Fruit fly (Drosophila melanogaster): Measurements from ENCODE around the gene eIF3a.
A peak's percentile ranks its signal among the peaks of the same experiment; 100 is the strongest.

eIF3a gene

DNA sequence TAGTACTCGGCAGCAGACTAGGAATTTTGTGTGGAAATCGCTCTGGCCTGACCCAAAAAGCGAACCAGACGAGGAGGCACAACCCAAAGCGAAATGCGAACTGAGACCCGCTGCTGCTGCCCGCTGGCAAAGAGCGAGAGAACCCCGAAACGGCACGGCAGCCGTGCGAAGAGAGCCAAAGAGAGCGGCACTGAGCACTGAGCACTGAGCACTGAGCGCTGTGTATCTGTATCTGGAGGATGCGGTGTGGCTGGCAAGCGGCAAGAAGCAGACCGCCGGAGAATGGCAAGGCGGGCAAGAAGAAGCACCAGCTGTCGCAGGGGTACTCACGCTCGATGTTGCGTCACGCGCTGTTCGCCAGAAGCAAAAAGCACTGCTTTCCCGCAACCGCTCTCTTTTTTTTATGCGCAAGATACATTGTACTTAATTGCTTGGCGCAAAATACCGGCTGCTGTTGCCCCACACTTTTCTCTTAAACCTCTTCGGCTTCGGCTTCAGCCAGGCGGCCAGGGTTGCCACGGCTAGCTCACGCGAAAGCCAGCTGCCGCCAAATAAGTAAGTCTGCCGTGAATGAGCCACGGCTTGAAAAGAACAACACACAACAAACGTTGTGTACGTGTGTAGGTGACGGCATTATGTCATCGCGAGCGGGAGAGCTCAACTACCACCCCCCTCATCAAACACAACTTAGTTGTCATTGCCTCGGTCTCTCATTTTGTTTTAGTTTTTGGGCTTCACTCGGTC is 19.7 kb upstream of the eIF3a start (continued):
- TF ChIP-seq gfzf (GFP tag; optimal IDR thresholded peaks at IDR 0.05), result peak; percentile 2
- TF ChIP-seq CG7745 (tag; optimal IDR thresholded peaks at IDR 0.05), result no peak
- TF ChIP-seq Dp (GFP tag; optimal IDR thresholded peaks at IDR 0.05), result peak; percentile 4
- peak; percentile 1 for TF ChIP-seq Hey (tag; optimal IDR thresholded peaks at IDR 0.05)
- TF ChIP-seq amos (GFP tag; IDR thresholded peaks at IDR 0.05; ENCODE audit: partially characterized antibody), result 0 out of 2 replicates have a peak, but pooled peaks have one; percentile 35
- peak; percentile 26 for TF ChIP-seq pfk (GFP tag; optimal IDR thresholded peaks at IDR 0.05)
- TF ChIP-seq CG17912 (GFP tag; optimal IDR thresholded peaks at IDR 0.05), result no peak
- TF ChIP-seq Dad (GFP tag; optimal IDR thresholded peaks at IDR 0.05), result peak; percentile 37
- no peak for TF ChIP-seq D19A (tag; optimal IDR thresholded peaks at IDR 0.05)
- peak; percentile 16 for TF ChIP-seq Mad (GFP tag; optimal IDR thresholded peaks at IDR 0.05)
- TF ChIP-seq CG8765 (GFP tag; IDR thresholded peaks at IDR 0.05), result peak; percentile 36; the same call in 1 of the 2 replicates
- 0 out of 3 replicates have a peak, but pooled peaks have one; percentile 32 for TF ChIP-seq Doc3 (GFP tag; IDR thresholded peaks at IDR 0.05; ENCODE audit: partially characterized antibody)
- TF ChIP-seq ara (GFP tag; IDR thresholded peaks at IDR 0.05), result peak; percentile 41; the same call in 1 of the 2 replicates
- TF ChIP-seq HmgZ (tag; optimal IDR thresholded peaks at IDR 0.05), result peak; percentile 41
- peak; percentile 1 for TF ChIP-seq disco-r (GFP tag; optimal IDR thresholded peaks at IDR 0.05)
- peak; percentile 36; the same call in 1 of the 3 replicates for TF ChIP-seq CG6791 (GFP tag; IDR thresholded peaks at IDR 0.05; ENCODE audit: partially characterized antibody)
- TF ChIP-seq CG15479 (GFP tag; optimal IDR thresholded peaks at IDR 0.05), result peak; percentile 92
- TF ChIP-seq CG12659 (GFP tag; optimal IDR thresholded peaks at IDR 0.05), result peak; percentile 41
- peak; percentile 22; the same call in 1 of the 2 replicates for TF ChIP-seq tna (GFP tag; IDR thresholded peaks at IDR 0.05; ENCODE audit: partially characterized antibody)
- TF ChIP-seq E2f2 (GFP tag; IDR thresholded peaks at IDR 0.05), result 0 out of 2 replicates have a peak, but pooled peaks have one; percentile 25
- TF ChIP-seq bowl (GFP tag; IDR thresholded peaks at IDR 0.05), result 0 out of 2 replicates have a peak, but pooled peaks have one; percentile 46
- peak; percentile 33 for TF ChIP-seq CG2116 (GFP tag; optimal IDR thresholded peaks at IDR 0.05)
- TF ChIP-seq CG6254 (GFP tag; optimal IDR thresholded peaks at IDR 0.05), result no peak
- peak; percentile 60 for TF ChIP-seq CG13894 (tag; optimal IDR thresholded peaks at IDR 0.05)
- peak in 1 of 2 experiments; percentile 100 for TF ChIP-seq Pdp1 (GFP tag; optimal IDR thresholded peaks at IDR 0.05)
- TF ChIP-seq gce (GFP tag; IDR thresholded peaks at IDR 0.05), result peak; percentile 43; the same call in 1 of the 3 replicates
- TF ChIP-seq CG17385 (GFP tag; optimal IDR thresholded peaks at IDR 0.05), result peak; percentile 100
- peak; percentile 1 for TF ChIP-seq CHES-1-like (GFP tag; optimal IDR thresholded peaks at IDR 0.05)
- peak; percentile 49 for TF ChIP-seq Ets97D (GFP tag; optimal IDR thresholded peaks at IDR 0.05)
- peak; percentile 33; the same call in 1 of the 2 replicates for TF ChIP-seq ranshi (GFP tag; IDR thresholded peaks at IDR 0.05)
- peak; percentile 47; the same call in 1 of the 2 replicates for TF ChIP-seq Bgb (GFP tag; IDR thresholded peaks at IDR 0.05; ENCODE audit: partially characterized antibody)
- peak; percentile 91 for TF ChIP-seq YL-1 (GFP tag; optimal IDR thresholded peaks at IDR 0.05)
- no peak for TF ChIP-seq tap (tag; optimal IDR thresholded peaks at IDR 0.05)
- 0 out of 2 replicates have a peak, but pooled peaks have one; percentile 28 for TF ChIP-seq cas (GFP tag; IDR thresholded peaks at IDR 0.05)
- peak; percentile 15 for TF ChIP-seq cwo (GFP tag; optimal IDR thresholded peaks at IDR 0.05)
- no peak for TF ChIP-seq CG7271 (tag; optimal IDR thresholded peaks at IDR 0.05)
- TF ChIP-seq CG32767 (GFP tag; IDR thresholded peaks at IDR 0.05), result peak; percentile 95
- peak; percentile 19; the same call in 1 of the 3 replicates for TF ChIP-seq ken (GFP tag; IDR thresholded peaks at IDR 0.05)
- peak; percentile 17 for TF ChIP-seq Nf-YC (tag; optimal IDR thresholded peaks at IDR 0.05)
- TF ChIP-seq CG3163 (GFP tag; optimal IDR thresholded peaks at IDR 0.05), result peak; percentile 98
- TF ChIP-seq Dip2 (GFP tag; IDR thresholded peaks at IDR 0.05), result no peak
- TF ChIP-seq CG6175 (GFP tag; IDR thresholded peaks at IDR 0.05), result peak; percentile 97
- peak; percentile 77 for TF ChIP-seq ewg (GFP tag; optimal IDR thresholded peaks at IDR 0.05)
- TF ChIP-seq CG11696 (GFP tag; IDR thresholded peaks at IDR 0.05), result 0 out of 2 replicates have a peak, but pooled peaks have one; percentile 46
- peak; percentile 78 for TF ChIP-seq ac (GFP tag; optimal IDR thresholded peaks at IDR 0.05)
- TF ChIP-seq CG8924 (tag; optimal IDR thresholded peaks at IDR 0.05), result peak; percentile 18
- TF ChIP-seq CG2120 (GFP tag; optimal IDR thresholded peaks at IDR 0.05), result peak; percentile 7

Measured in whole organism, embryonic.